Worm (Caenorhabditis elegans) whole organism, mixed stage, embryonic: Measurements from ENCODE around the gene F28C6.5.

ENCODE experiments used
- ces-1 ChIP-seq: fragments of 150-350 bp; optimal IDR thresholded peaks from 2 replicates; lab custom pipeline; 2014; ENCODE audit warnings: missing biosample characterization, missing genetic modification reagents, missing genetic modification characterization
- ham-2 ChIP-seq: fragments of 200-800 bp; sonication (Bioruptor generic); optimal IDR thresholded peaks from 2 replicates; lab custom pipeline; 2018; ENCODE audit warnings: mild to moderate bottlenecking, missing genetic modification characterization, missing compliant biosample characterization
- mls-2 ChIP-seq: sonication (generic microtip); optimal IDR thresholded peaks from 2 replicates; lab custom pipeline; 2016; ENCODE audit warnings: mild to moderate bottlenecking, missing genetic modification characterization, moderate library complexity, missing compliant biosample characterization
- ztf-11 ChIP-seq: fragments of 150-350 bp; optimal IDR thresholded peaks from 2 replicates; lab custom pipeline; 2014; ENCODE audit warnings: missing biosample characterization, missing genetic modification characterization

- TF ChIP-seq ztf-11 (tag; lab: Kevin White, UChicago) (no peak), ces-1 (GFP tag; lab: Kevin White, UChicago) (no peak), mls-2 (tag; lab: Kevin White, UChicago) (no peak), ham-2 (no peak)
Measured at ce11 chrII:8599214-8599613, at the start of gene F28C6.5.
